Worm (Caenorhabditis elegans) whole organism, L1 larva: Measurements from ENCODE around the gene Y73C8B.9.

Experiments
- dpl-1 ChIP-seq, 3 experiments: fragments of 150-350 bp in 2 of 3; sonication (generic microtip) in 1 of 3; optimal IDR thresholded peaks; 2 replicates each; lab custom pipeline; 2014 to 2017; ENCODE audit warnings: missing biosample characterization in 3 of 3, missing genetic modification characterization in 3 of 3, missing genetic modification reagents in 3 of 3
- mab-9 ChIP-seq: fragments of 200-800 bp; sonication (Bioruptor generic); IDR thresholded peaks from 2 replicates; pipeline ENCODE4 v1.3.6; 2022; ENCODE audit warnings: missing genetic modification reagents, missing genetic modification characterization, missing compliant biosample characterization
- nhr-77 ChIP-seq: fragments of 150-350 bp; optimal IDR thresholded peaks from 2 replicates; lab custom pipeline; 2014; ENCODE audit warnings: missing biosample characterization, missing genetic modification characterization
- unc-30 ChIP-seq: sonication (generic microtip); optimal IDR thresholded peaks from 2 replicates; lab custom pipeline; 2017; ENCODE audit warnings: missing biosample characterization, missing genetic modification characterization

DNA sequence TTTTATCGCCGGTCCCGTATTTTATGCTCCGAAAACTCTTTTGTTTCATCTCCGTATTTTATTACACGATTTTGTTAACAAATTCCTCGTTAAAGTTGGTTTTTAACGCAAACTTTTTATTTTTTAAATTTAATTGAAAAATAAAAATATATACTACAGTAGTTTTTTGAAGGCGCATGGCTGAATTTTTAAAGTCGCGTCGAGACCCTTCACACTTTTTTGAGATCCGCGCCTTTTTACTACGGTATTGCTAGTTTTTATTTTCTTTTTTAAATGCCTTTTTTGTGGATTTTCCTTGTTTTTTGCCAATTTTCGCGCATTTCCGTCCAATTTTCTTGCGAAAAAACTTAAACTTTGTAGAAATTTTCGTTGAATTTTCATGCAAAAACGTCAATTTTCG, 11.1 kb downstream of the Y73C8B.9 start:
- TF ChIP-seq dpl-1 (GFP tag; optimal IDR thresholded peaks at IDR 0.05; lab: Kevin White, UChicago) = no peak
- TF ChIP-seq unc-30 (tag; lab: Kevin White, UChicago) = no peak
- no peak for TF ChIP-seq nhr-77 (tag; lab: Kevin White, UChicago)
- TF ChIP-seq mab-9 (GFP tag; lab: Robert Waterston, UW) = no peak
